Fruit fly (Drosophila melanogaster): ENCODE measurements around the gene CG4194.

- TF ChIP-seq Rel (GFP tag; optimal IDR thresholded peaks at IDR 0.05) (no peak), Rel (tag; optimal IDR thresholded peaks at IDR 0.05) (no peak), dsf (GFP tag; optimal IDR thresholded peaks at IDR 0.05; ENCODE audit: borderline replicate concordance) (no peak), usp (GFP tag; optimal IDR thresholded peaks at IDR 0.05) (no peak), Hr83 (GFP tag; optimal IDR thresholded peaks at IDR 0.05; ENCODE audit: poor library complexity, severe bottlenecking) (no peak), Hr78 (GFP tag; optimal IDR thresholded peaks at IDR 0.05) (no peak), tai (GFP tag; optimal IDR thresholded peaks at IDR 0.05) (no peak), psq (GFP tag; optimal IDR thresholded peaks at IDR 0.05) (no peak), pan (optimal IDR thresholded peaks at IDR 0.05) (no peak), sv (GFP tag; optimal IDR thresholded peaks at IDR 0.05) (no peak), fru (GFP tag; optimal IDR thresholded peaks at IDR 0.05) (no peak), dl (GFP tag; optimal IDR thresholded peaks at IDR 0.05; ENCODE audit: insufficient read depth in 1 of 2, partially characterized antibody in 2 of 2) (no peak), CrebA (GFP tag; optimal IDR thresholded peaks at IDR 0.05; ENCODE audit: borderline replicate concordance) (no peak), Sp1 (GFP tag; optimal IDR thresholded peaks at IDR 0.05) (no peak), jim (GFP tag; optimal IDR thresholded peaks at IDR 0.05) (no peak)
These were observed 36.0 kb downstream of the CG4194 start for dm6 chrX:2104365-2104764.

Data from whole organism, wandering third instar larva.